Fruit fly (Drosophila melanogaster) whole organism, prepupa: ENCODE measurements around the gene Fie.

Experiments used
- Blimp-1 ChIP-seq: fragments of 200-800 bp; sonication (Bioruptor generic); optimal IDR thresholded peaks from 3 replicates; lab custom pipeline; 2017; ENCODE audit warnings: missing biosample characterization, missing genetic modification characterization, mild to moderate bottlenecking, moderate library complexity, missing genetic modification reagents
- CG10631 ChIP-seq: fragments of 200-800 bp; sonication (Bioruptor generic); optimal IDR thresholded peaks from 2 replicates; lab custom pipeline; 2016; ENCODE audit warnings: missing biosample characterization, missing genetic modification characterization
- CG10669 ChIP-seq: fragments of 200-800 bp; sonication (Bioruptor generic); optimal IDR thresholded peaks from 3 replicates; lab custom pipeline; 2018; ENCODE audit warnings: missing biosample characterization, mild to moderate bottlenecking, missing genetic modification characterization, moderate library complexity
- CG11762 ChIP-seq: fragments of 200-800 bp; sonication (Bioruptor generic); optimal IDR thresholded peaks from 3 replicates; lab custom pipeline; 2016; ENCODE audit warnings: missing biosample characterization, missing genetic modification characterization; ENCODE audit not compliant: insufficient read depth
- CG11902 ChIP-seq: fragments of 200-800 bp; sonication (Bioruptor generic); optimal IDR thresholded peaks from 3 replicates; lab custom pipeline; 2016; ENCODE audit warnings: missing biosample characterization, missing genetic modification characterization
- CG15336 ChIP-seq: fragments of 200-800 bp; sonication (Bioruptor generic); IDR thresholded peaks from 2 replicates; pipeline ENCODE4 v1.3.6; 2022; ENCODE audit warnings: missing biosample characterization, missing genetic modification characterization
- CG1621 ChIP-seq: fragments of 200-800 bp; sonication (Bioruptor generic); optimal IDR thresholded peaks from 3 replicates; lab custom pipeline; 2018; ENCODE audit warnings: missing biosample characterization, mild to moderate bottlenecking, missing genetic modification characterization
- CG31627 ChIP-seq: fragments of 200-800 bp; sonication (Bioruptor generic); optimal IDR thresholded peaks from 3 replicates; lab custom pipeline; 2016; ENCODE audit warnings: missing biosample characterization, missing genetic modification characterization
- CG34406 ChIP-seq: fragments of 200-800 bp; sonication (Bioruptor generic); optimal IDR thresholded peaks from 3 replicates; lab custom pipeline; 2016; ENCODE audit warnings: missing biosample characterization, missing genetic modification characterization
- CG3919 ChIP-seq: fragments of 200-800 bp; sonication (Bioruptor generic); optimal IDR thresholded peaks from 3 replicates; lab custom pipeline; 2016; ENCODE audit warnings: missing biosample characterization, missing genetic modification characterization
- CG4318 ChIP-seq: fragments of 200-800 bp; sonication (Bioruptor generic); optimal IDR thresholded peaks from 3 replicates; lab custom pipeline; 2017; ENCODE audit warnings: missing biosample characterization, mild to moderate bottlenecking, missing genetic modification characterization
- CG6163 ChIP-seq: fragments of 200-800 bp; sonication (Bioruptor generic); IDR thresholded peaks from 3 replicates; pipeline ENCODE4 v1.3.6; 2022; ENCODE audit warnings: missing biosample characterization, missing genetic modification characterization
- CG6276 ChIP-seq: fragments of 200-800 bp; sonication (Bioruptor generic); optimal IDR thresholded peaks from 2 replicates; lab custom pipeline; 2017; ENCODE audit warnings: missing biosample characterization, mild to moderate bottlenecking, missing genetic modification characterization
- CG6792 ChIP-seq: fragments of 200-800 bp; sonication (Bioruptor generic); optimal IDR thresholded peaks from 3 replicates; lab custom pipeline; 2016; ENCODE audit warnings: missing biosample characterization, missing genetic modification characterization
- CG6808 ChIP-seq: fragments of 200-800 bp; sonication (Bioruptor generic); optimal IDR thresholded peaks from 3 replicates; lab custom pipeline; 2017; ENCODE audit warnings: missing biosample characterization, missing genetic modification characterization, mild to moderate bottlenecking, moderate library complexity, missing genetic modification reagents
- CG6854 ChIP-seq: fragments of 200-800 bp; sonication (Bioruptor generic); optimal IDR thresholded peaks from 2 replicates; lab custom pipeline; 2017; ENCODE audit warnings: missing biosample characterization, mild to moderate bottlenecking, missing genetic modification characterization
- CG7368 ChIP-seq: fragments of 200-800 bp; sonication (Bioruptor generic); optimal IDR thresholded peaks from 3 replicates; lab custom pipeline; 2016; ENCODE audit warnings: missing biosample characterization, missing genetic modification characterization
- CG8119 ChIP-seq: fragments of 200-800 bp; sonication (Bioruptor generic); IDR thresholded peaks from 3 replicates; pipeline ENCODE4 v1.3.6; 2022; ENCODE audit warnings: missing biosample characterization, missing genetic modification characterization
- CG8319 ChIP-seq: fragments of 200-800 bp; sonication (Bioruptor generic); optimal IDR thresholded peaks from 3 replicates; lab custom pipeline; 2016; ENCODE audit warnings: missing biosample characterization, missing genetic modification characterization
- CG9139 ChIP-seq: fragments of 200-800 bp; sonication (Bioruptor generic); optimal IDR thresholded peaks from 3 replicates; lab custom pipeline; 2017; ENCODE audit warnings: missing biosample characterization, mild to moderate bottlenecking, missing genetic modification characterization
- Eip75B ChIP-seq: fragments of 200-800 bp; sonication (Bioruptor generic); optimal IDR thresholded peaks from 3 replicates; lab custom pipeline; 2016; ENCODE audit warnings: missing biosample characterization, missing genetic modification characterization
- Eip78C ChIP-seq: fragments of 200-800 bp; sonication (Bioruptor generic); peaks from one replicate; lab custom pipeline; 2016; ENCODE audit warnings: missing biosample characterization, missing genetic modification characterization
- Eip93F ChIP-seq: fragments of 200-800 bp; sonication (Bioruptor generic); optimal IDR thresholded peaks from 2 replicates; lab custom pipeline; 2016; ENCODE audit warnings: missing biosample characterization, mild to moderate bottlenecking, missing genetic modification characterization
- Ets21C ChIP-seq: fragments of 200-800 bp; sonication (Bioruptor generic); optimal IDR thresholded peaks from 3 replicates; lab custom pipeline; 2016; ENCODE audit warnings: missing biosample characterization, missing genetic modification characterization
- Ets96B ChIP-seq: fragments of 200-800 bp; optimal IDR thresholded peaks from 2 replicates; lab custom pipeline; 2019; ENCODE audit warnings: missing biosample characterization, mild to moderate bottlenecking, missing genetic modification characterization, moderate library complexity
- Hr38 ChIP-seq: sonication (Bioruptor generic); optimal IDR thresholded peaks from 2 replicates; lab custom pipeline; 2016; ENCODE audit warnings: missing biosample characterization, missing genetic modification characterization
- Hr4 ChIP-seq: fragments of 200-800 bp; sonication (Bioruptor generic); optimal IDR thresholded peaks from 3 replicates; lab custom pipeline; 2016; ENCODE audit warnings: missing biosample characterization, missing genetic modification characterization
- Lpt ChIP-seq: fragments of 200-800 bp; sonication (Bioruptor generic); optimal IDR thresholded peaks from 3 replicates; lab custom pipeline; 2016; ENCODE audit warnings: missing biosample characterization, missing genetic modification characterization
- Met ChIP-seq: fragments of 200-800 bp; sonication (Bioruptor generic); optimal IDR thresholded peaks from 3 replicates; lab custom pipeline; 2016; ENCODE audit warnings: missing biosample characterization, missing genetic modification characterization
- OdsH ChIP-seq: fragments of 200-800 bp; sonication (Bioruptor generic); optimal IDR thresholded peaks from 3 replicates; lab custom pipeline; 2016; ENCODE audit warnings: missing biosample characterization, missing genetic modification characterization
- Sox102F ChIP-seq: fragments of 200-800 bp; sonication (Bioruptor generic); optimal IDR thresholded peaks from 2 replicates; lab custom pipeline; 2016; ENCODE audit warnings: missing biosample characterization, mild to moderate bottlenecking, missing genetic modification characterization
- Sox14 ChIP-seq: fragments of 200-800 bp; sonication (Bioruptor generic); optimal IDR thresholded peaks from 3 replicates; lab custom pipeline; 2016; ENCODE audit warnings: missing biosample characterization, missing genetic modification characterization
- Sox15 ChIP-seq: fragments of 200-800 bp; sonication (Bioruptor generic); optimal IDR thresholded peaks from 3 replicates; lab custom pipeline; 2016; ENCODE audit warnings: missing biosample characterization, missing genetic modification characterization
- achi ChIP-seq: fragments of 200-800 bp; sonication (Bioruptor generic); optimal IDR thresholded peaks from 3 replicates; lab custom pipeline; 2016; ENCODE audit warnings: missing biosample characterization, missing genetic modification characterization
- acj6 ChIP-seq: fragments of 200-800 bp; sonication (Bioruptor generic); optimal IDR thresholded peaks from 3 replicates; lab custom pipeline; 2016; ENCODE audit warnings: missing biosample characterization, missing genetic modification characterization
- cyc ChIP-seq: fragments of 200-800 bp; sonication (Bioruptor generic); optimal IDR thresholded peaks from 3 replicates; lab custom pipeline; 2016; ENCODE audit warnings: missing biosample characterization, missing genetic modification characterization
- dac ChIP-seq: fragments of 200-800 bp; sonication (Bioruptor generic); optimal IDR thresholded peaks from 2 replicates; lab custom pipeline; 2017; ENCODE audit warnings: missing biosample characterization, mild to moderate bottlenecking, missing genetic modification characterization
- dsx ChIP-seq: fragments of 200-800 bp; optimal IDR thresholded peaks from 3 replicates; lab custom pipeline; 2019; ENCODE audit warnings: missing biosample characterization, mild to moderate bottlenecking, missing genetic modification characterization, moderate library complexity; ENCODE audit not compliant: poor library complexity, severe bottlenecking
- esn ChIP-seq: fragments of 200-800 bp; sonication (Bioruptor generic); optimal IDR thresholded peaks from 2 replicates; lab custom pipeline; 2016; ENCODE audit warnings: missing biosample characterization, mild to moderate bottlenecking, missing genetic modification characterization, moderate library complexity
- fd59A ChIP-seq: fragments of 200-800 bp; sonication (Bioruptor generic); optimal IDR thresholded peaks from 2 replicates; lab custom pipeline; 2017; ENCODE audit warnings: missing biosample characterization, mild to moderate bottlenecking, missing genetic modification characterization, missing genetic modification reagents
- fd85E ChIP-seq: fragments of 200-800 bp; sonication (Bioruptor generic); optimal IDR thresholded peaks from 3 replicates; lab custom pipeline; 2016; ENCODE audit warnings: missing biosample characterization, missing genetic modification characterization
- fkh ChIP-seq: fragments of 200-800 bp; sonication (Bioruptor generic); optimal IDR thresholded peaks from 3 replicates; lab custom pipeline; 2017; ENCODE audit warnings: missing biosample characterization, mild to moderate bottlenecking, missing genetic modification characterization, moderate library complexity
- lz ChIP-seq: fragments of 200-800 bp; sonication (Bioruptor generic); optimal IDR thresholded peaks from 3 replicates; lab custom pipeline; 2016; ENCODE audit warnings: missing biosample characterization, missing genetic modification characterization
- salr ChIP-seq, 2 experiments: fragments of 200-800 bp; sonication (Bioruptor generic); optimal IDR thresholded peaks; 3 replicates each; lab custom pipeline; 2016 to 2018; ENCODE audit warnings: missing biosample characterization in 2 of 2, missing genetic modification characterization in 2 of 2, mild to moderate bottlenecking in 1 of 2
- spab ChIP-seq: fragments of 200-800 bp; sonication (Bioruptor generic); optimal IDR thresholded peaks from 2 replicates; lab custom pipeline; 2017; ENCODE audit warnings: missing biosample characterization, mild to moderate bottlenecking, missing genetic modification characterization, missing genetic modification reagents
- ss ChIP-seq, 2 experiments: fragments of 200-800 bp; sonication (Bioruptor generic); optimal IDR thresholded peaks; 2 replicates in 1 of 2; 3 replicates in 1 of 2; lab custom pipeline; 2017 to 2018; ENCODE audit warnings: mild to moderate bottlenecking in 2 of 2, missing biosample characterization in 2 of 2, missing genetic modification characterization in 2 of 2, moderate library complexity in 1 of 2
- svp ChIP-seq: fragments of 200-800 bp; sonication (Bioruptor generic); peaks from one replicate; lab custom pipeline; 2016; ENCODE audit warnings: missing biosample characterization, missing genetic modification characterization
- topi ChIP-seq: fragments of 200-800 bp; sonication (Bioruptor generic); optimal IDR thresholded peaks from 3 replicates; lab custom pipeline; 2016; ENCODE audit warnings: missing biosample characterization, missing genetic modification characterization

Fie gene

dm6 chr3L:3876861-3877260 is 15.5 kb upstream of the Fie start:
- TF ChIP-seq Ets21C (GFP tag; lab: Kevin White, UChicago) (no peak), CG7368 (GFP tag; lab: Kevin White, UChicago) (no peak), CG3919 (GFP tag; lab: Kevin White, UChicago) (peak; percentile 9), fkh (GFP tag; lab: Kevin White, UChicago) (peak; percentile 19), topi (GFP tag; lab: Kevin White, UChicago) (no peak)

- TF ChIP-seq CG11762 (GFP tag; lab: Kevin White, UChicago), result no peak
- TF ChIP-seq CG6854 (GFP tag; lab: Kevin White, UChicago), result peak; percentile 76
- TF ChIP-seq CG10631, result no peak
- peak; percentile 59 for TF ChIP-seq CG34406 (GFP tag; lab: Kevin White, UChicago)
- no peak for TF ChIP-seq Sox15 (GFP tag; lab: Kevin White, UChicago)
- peak; percentile 73 for TF ChIP-seq CG1621 (tag; lab: Kevin White, UChicago)
- peak; percentile 91 for TF ChIP-seq CG9139 (GFP tag; lab: Kevin White, UChicago)
- TF ChIP-seq cyc (GFP tag; lab: Kevin White, UChicago), result no peak
- TF ChIP-seq CG31627 (GFP tag; lab: Kevin White, UChicago), result no peak
- no peak for TF ChIP-seq CG4318 (GFP tag; lab: Kevin White, UChicago)
- peak; percentile 22 for TF ChIP-seq Hr4 (GFP tag; lab: Kevin White, UChicago)
- peak; percentile 14 to 42 for TF ChIP-seq salr (GFP tag; optimal IDR thresholded peaks at IDR 0.05; lab: Kevin White, UChicago)
- TF ChIP-seq fd59A (GFP tag; lab: Kevin White, UChicago), result no peak
- no peak for TF ChIP-seq lz (GFP tag; lab: Kevin White, UChicago)
- TF ChIP-seq Lpt (GFP tag; lab: Kevin White, UChicago), result peak; percentile 61
- no peak for TF ChIP-seq Sox14
- TF ChIP-seq Eip75B (GFP tag; lab: Kevin White, UChicago), result peak; percentile 66
- peak; percentile 51 for TF ChIP-seq achi (GFP tag; lab: Kevin White, UChicago)
- TF ChIP-seq CG6792 (GFP tag; lab: Kevin White, UChicago), result no peak
- peak; percentile 49 for TF ChIP-seq Ets96B (tag; lab: Kevin White, UChicago)
- no peak for TF ChIP-seq acj6 (GFP tag; lab: Kevin White, UChicago)
- no peak for TF ChIP-seq esn (GFP tag; lab: Kevin White, UChicago)
- no peak for TF ChIP-seq Met (GFP tag; lab: Kevin White, UChicago)
- peak; percentile 92 for TF ChIP-seq CG8119
- peak; percentile 27 for TF ChIP-seq fd85E (GFP tag; lab: Kevin White, UChicago)
- peak; percentile 14 for TF ChIP-seq topi (GFP tag; lab: Kevin White, UChicago)
- peak; percentile 79 for TF ChIP-seq spab (GFP tag; lab: Kevin White, UChicago)
- TF ChIP-seq CG7368 (GFP tag; lab: Kevin White, UChicago), result peak; percentile 77
- no peak for TF ChIP-seq Eip93F (GFP tag; lab: Kevin White, UChicago)
- peak; percentile 69 for TF ChIP-seq CG10669 (GFP tag; lab: Kevin White, UChicago)
- TF ChIP-seq Ets21C (GFP tag; lab: Kevin White, UChicago), result no peak
- TF ChIP-seq Hr38 (GFP tag; lab: Kevin White, UChicago), result no peak
- peak; percentile 70 for TF ChIP-seq CG3919 (GFP tag; lab: Kevin White, UChicago)
- peak; percentile 24 for TF ChIP-seq Sox102F (GFP tag; lab: Kevin White, UChicago)
- no peak for TF ChIP-seq svp (GFP tag; lab: Kevin White, UChicago)
- TF ChIP-seq CG15336, result peak; percentile 83
- TF ChIP-seq CG6808, result peak; percentile 84
- no peak for TF ChIP-seq CG11902
- TF ChIP-seq CG8319 (GFP tag; lab: Kevin White, UChicago), result no peak
- TF ChIP-seq CG6276 (GFP tag; lab: Kevin White, UChicago), result peak; percentile 86
- peak; percentile 28 for TF ChIP-seq dac
- peak; percentile 84 to 93 for TF ChIP-seq ss (GFP tag; optimal IDR thresholded peaks at IDR 0.05; lab: Kevin White, UChicago)
- TF ChIP-seq OdsH (GFP tag; lab: Kevin White, UChicago), result peak; percentile 15
- peak; percentile 53 for TF ChIP-seq dsx (GFP tag; lab: Kevin White, UChicago)
- peak; percentile 74 for TF ChIP-seq Eip78C (GFP tag; lab: Kevin White, UChicago)
- TF ChIP-seq Blimp-1, result no peak
- TF ChIP-seq CG6163 (GFP tag; lab: Robert Waterston, UW), result peak; percentile 96
- TF ChIP-seq fkh (GFP tag; lab: Kevin White, UChicago), result no peak
These were observed 13.6 kb upstream of the Fie start for dm6 chr3L:3878734-3879310.
